Worm (Caenorhabditis elegans) whole organism, L2 larva: Measurements from ENCODE around the gene Y43F8C.13.
A peak's percentile ranks its signal among the peaks of the same experiment; 100 is the strongest.

ENCODE experiments used
- C34F6.9 ChIP-seq: fragments of 150-350 bp; optimal IDR thresholded peaks from 2 replicates; lab custom pipeline; 2014; ENCODE audit warnings: missing biosample characterization, missing genetic modification characterization
- F13H6.1 ChIP-seq: sonication (generic microtip); optimal IDR thresholded peaks from 2 replicates; lab custom pipeline; 2016; ENCODE audit warnings: missing genetic modification characterization, missing compliant biosample characterization
- R02D3.7 ChIP-seq: fragments of 150-350 bp; optimal IDR thresholded peaks from 2 replicates; lab custom pipeline; 2014; ENCODE audit warnings: missing biosample characterization, missing genetic modification characterization
- Y55F3AM.14 ChIP-seq: fragments of 200-800 bp; sonication (Bioruptor generic); optimal IDR thresholded peaks from 2 replicates; lab custom pipeline; 2018; ENCODE audit warnings: mild to moderate bottlenecking, missing genetic modification characterization, missing compliant biosample characterization
- alr-1 ChIP-seq: fragments of 150-350 bp; optimal IDR thresholded peaks from 2 replicates; lab custom pipeline; 2014; ENCODE audit warnings: missing biosample characterization, missing genetic modification characterization
- aly-2 ChIP-seq: fragments of 150-350 bp; optimal IDR thresholded peaks from 2 replicates; lab custom pipeline; 2014; ENCODE audit warnings: missing biosample characterization, missing genetic modification characterization
- ama-1 ChIP-seq: fragments of 150-350 bp; optimal IDR thresholded peaks from 2 replicates; lab custom pipeline; 2018; ENCODE audit warnings: inconsistent platforms
- ceh-16 ChIP-seq: fragments of 150-350 bp; optimal IDR thresholded peaks from 2 replicates; lab custom pipeline; 2014; ENCODE audit warnings: missing biosample characterization, missing genetic modification characterization
- ceh-82 ChIP-seq: fragments of 150-350 bp; optimal IDR thresholded peaks from 2 replicates; lab custom pipeline; 2014; ENCODE audit warnings: missing biosample characterization, missing genetic modification characterization
- crh-2 ChIP-seq: sonication (generic microtip); optimal IDR thresholded peaks from 2 replicates; lab custom pipeline; 2017; ENCODE audit warnings: missing biosample characterization, missing genetic modification characterization
- dmd-4 ChIP-seq: sonication (generic microtip); optimal IDR thresholded peaks from 2 replicates; lab custom pipeline; 2017; ENCODE audit warnings: missing biosample characterization, missing genetic modification characterization
- fos-1 ChIP-seq: fragments of 150-350 bp; optimal IDR thresholded peaks from 2 replicates; lab custom pipeline; 2014; ENCODE audit warnings: missing biosample characterization, missing genetic modification characterization
- gmeb-1 ChIP-seq: fragments of 150-350 bp; optimal IDR thresholded peaks from 2 replicates; lab custom pipeline; 2014; ENCODE audit warnings: missing biosample characterization, missing genetic modification characterization
- lin-11 ChIP-seq: fragments of 150-350 bp; sonication (generic microtip); optimal IDR thresholded peaks from 2 replicates; lab custom pipeline; 2014; ENCODE audit warnings: missing biosample characterization, missing genetic modification characterization, inconsistent platforms, mixed read lengths
- lin-13 ChIP-seq: fragments of 150-350 bp; optimal IDR thresholded peaks from 2 replicates; lab custom pipeline; 2014; ENCODE audit warnings: missing biosample characterization, missing genetic modification reagents, missing genetic modification characterization
- lin-39 ChIP-seq: fragments of 150-350 bp; optimal IDR thresholded peaks from 2 replicates; lab custom pipeline; 2014; ENCODE audit warnings: missing biosample characterization, missing genetic modification reagents, missing genetic modification characterization
- lsy-2 ChIP-seq, 2 experiments: fragments of 150-350 bp in 1 of 2; sonication (generic microtip) in 1 of 2; optimal IDR thresholded peaks; 2 replicates each; lab custom pipeline; 2014 to 2017; ENCODE audit warnings: missing biosample characterization in 2 of 2, missing genetic modification characterization in 2 of 2
- mab-5 ChIP-seq: fragments of 150-350 bp; optimal IDR thresholded peaks from 2 replicates; lab custom pipeline; 2014; ENCODE audit warnings: missing biosample characterization, missing genetic modification characterization
- nhr-12 ChIP-seq: fragments of 150-350 bp; optimal IDR thresholded peaks from 2 replicates; lab custom pipeline; 2014; ENCODE audit warnings: missing biosample characterization, missing genetic modification characterization
- nhr-129 ChIP-seq: fragments of 150-350 bp; optimal IDR thresholded peaks from 2 replicates; lab custom pipeline; 2014; ENCODE audit warnings: missing biosample characterization, missing genetic modification characterization
- nhr-25 ChIP-seq: fragments of 150-350 bp; sonication (generic microtip); optimal IDR thresholded peaks from 3 replicates; lab custom pipeline; 2014; ENCODE audit warnings: missing biosample characterization, missing genetic modification characterization
- nhr-6 ChIP-seq: fragments of 150-350 bp; optimal IDR thresholded peaks from 2 replicates; lab custom pipeline; 2014; ENCODE audit warnings: missing biosample characterization, missing genetic modification characterization
- nhr-77 ChIP-seq: fragments of 150-350 bp; optimal IDR thresholded peaks from 2 replicates; lab custom pipeline; 2014; ENCODE audit warnings: missing biosample characterization, missing genetic modification characterization
- sem-4 ChIP-seq: fragments of 150-350 bp; optimal IDR thresholded peaks from 2 replicates; lab custom pipeline; 2014; ENCODE audit warnings: missing biosample characterization, missing genetic modification reagents, missing genetic modification characterization
- skn-1 ChIP-seq: sonication (generic microtip); optimal IDR thresholded peaks from 2 replicates; lab custom pipeline; 2017; ENCODE audit warnings: missing biosample characterization, missing genetic modification characterization
- sma-9 ChIP-seq, 2 experiments: fragments of 150-350 bp in 1 of 2; sonication (generic microtip) in 1 of 2; optimal IDR thresholded peaks; 2 replicates each; lab custom pipeline; 2014 to 2016; ENCODE audit warnings: missing genetic modification characterization in 2 of 2, mild to moderate bottlenecking in 1 of 2, missing biosample characterization in 1 of 2, missing compliant biosample characterization in 1 of 2, missing genetic modification reagents in 1 of 2, moderate library complexity in 1 of 2
- snpc-4 ChIP-seq: fragments of 150-350 bp; optimal IDR thresholded peaks from 2 replicates; lab custom pipeline; 2014; ENCODE audit warnings: missing biosample characterization, missing genetic modification characterization
- unc-39 ChIP-seq: fragments of 150-350 bp; optimal IDR thresholded peaks from 2 replicates; lab custom pipeline; 2014; ENCODE audit warnings: missing biosample characterization, missing genetic modification characterization
- zag-1 ChIP-seq: fragments of 150-350 bp; optimal IDR thresholded peaks from 2 replicates; lab custom pipeline; 2014; ENCODE audit warnings: missing biosample characterization, missing genetic modification characterization
- ztf-4 ChIP-seq: fragments of 150-350 bp; optimal IDR thresholded peaks from 2 replicates; lab custom pipeline; 2014; ENCODE audit warnings: missing biosample characterization, missing genetic modification characterization

Gene Y43F8C.13

DNA sequence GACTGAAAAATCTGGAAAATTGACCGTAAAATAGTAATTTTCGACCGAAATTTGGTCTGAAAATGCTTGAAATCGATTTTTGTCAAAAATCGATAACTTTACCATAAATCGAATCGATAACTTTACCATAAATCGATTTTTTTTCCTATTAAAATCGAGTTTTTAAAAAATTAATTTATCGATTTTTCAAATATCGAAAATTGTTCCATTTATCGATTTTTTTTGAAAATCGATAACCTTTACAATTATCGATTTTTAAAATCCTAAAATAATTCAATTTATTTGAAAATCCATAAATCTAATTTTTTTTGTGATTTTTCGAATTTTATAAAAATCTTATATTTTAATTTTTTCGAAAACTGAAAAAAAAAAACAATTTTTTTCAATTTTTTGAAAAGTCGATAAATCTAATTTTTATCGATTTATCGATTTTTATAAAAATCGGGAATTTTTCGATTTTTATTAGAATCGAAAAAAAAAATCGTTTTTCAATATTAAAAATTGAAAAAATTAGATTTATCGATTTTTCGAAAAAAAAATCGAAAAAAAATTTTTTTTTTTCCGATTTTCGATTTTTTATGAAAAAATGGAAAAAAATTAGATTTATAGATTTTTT, 5.8 kb downstream of the Y43F8C.13 start:
- TF ChIP-seq nhr-77 (tag; lab: Kevin White, UChicago) = no peak
- no peak for TF ChIP-seq C34F6.9
- TF ChIP-seq mab-5 (tag; lab: Kevin White, UChicago) = no peak
- no peak for TF ChIP-seq gmeb-1 (tag; lab: Kevin White, UChicago)
- TF ChIP-seq alr-1 = no peak

DNA sequence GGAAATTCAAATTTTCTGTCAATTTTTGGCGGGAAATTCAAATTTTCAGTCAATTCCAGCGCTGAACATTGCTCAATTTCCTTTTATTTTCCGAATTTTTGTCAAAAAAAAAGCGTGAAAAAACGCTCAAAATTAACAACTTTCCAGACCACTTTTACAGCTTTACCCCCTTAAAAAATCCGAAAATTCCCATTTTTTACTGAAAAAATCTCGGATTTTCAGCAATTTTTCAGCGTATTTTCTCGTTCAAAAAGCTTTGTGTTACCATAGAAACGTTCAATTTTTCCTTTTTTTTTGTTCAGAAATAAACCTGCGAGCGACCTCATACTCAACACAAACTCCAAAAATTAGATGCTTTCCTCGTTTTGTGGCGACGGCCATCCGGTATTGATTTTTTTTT, 22.7 kb downstream of the Y43F8C.13 start, which contains the start of gene mrp-7:
Gene mrp-7, plus strand, starts transcription at position 301 of the 400 bp plus-strand sequence.
- TF ChIP-seq crh-2 (tag; lab: Kevin White, UChicago) (no peak), sem-4 (tag; lab: Kevin White, UChicago) (no peak), lin-39 (tag; lab: Kevin White, UChicago) (no peak), skn-1 (tag; lab: Kevin White, UChicago) (no peak), zag-1 (tag; lab: Kevin White, UChicago) (no peak), snpc-4 (no peak)

DNA sequence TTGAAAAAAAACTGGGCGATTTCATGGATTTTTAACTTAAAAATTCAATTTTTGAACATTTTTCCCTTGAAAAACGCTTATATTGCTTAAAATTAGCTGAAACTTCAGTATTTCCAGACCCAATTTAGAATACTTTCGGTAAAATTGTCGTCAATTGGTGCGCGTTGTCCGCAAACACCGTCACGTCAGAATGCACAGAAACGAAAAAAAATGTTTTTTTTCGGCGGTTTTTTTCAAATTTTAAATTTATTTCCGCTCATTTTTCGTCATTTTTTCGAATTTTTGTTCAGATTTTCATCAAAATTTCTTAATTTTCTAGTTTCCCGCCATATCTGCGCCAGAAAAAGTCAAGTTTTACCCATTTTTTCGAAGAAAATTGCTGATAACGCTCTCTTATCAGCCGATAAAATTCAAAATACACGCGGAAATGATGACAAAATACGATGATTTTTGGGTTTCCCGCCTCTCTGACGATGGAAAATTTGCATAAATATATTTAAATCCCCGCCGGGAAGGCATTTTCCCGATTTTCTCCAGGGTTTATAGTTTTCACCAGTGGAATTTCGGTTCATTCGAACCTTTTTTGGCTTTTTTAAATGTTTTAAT, 23.8 kb downstream of the Y43F8C.13 start:
- TF ChIP-seq skn-1 (tag; lab: Kevin White, UChicago) (peak; percentile 59), fos-1 (tag; lab: Kevin White, UChicago) (peak; percentile 50), aly-2 (tag; lab: Kevin White, UChicago) (no peak), nhr-6 (tag; lab: Kevin White, UChicago) (no peak), unc-39 (no peak), lin-11 (tag; lab: Kevin White, UChicago) (no peak), dmd-4 (tag; lab: Kevin White, UChicago) (no peak)

DNA sequence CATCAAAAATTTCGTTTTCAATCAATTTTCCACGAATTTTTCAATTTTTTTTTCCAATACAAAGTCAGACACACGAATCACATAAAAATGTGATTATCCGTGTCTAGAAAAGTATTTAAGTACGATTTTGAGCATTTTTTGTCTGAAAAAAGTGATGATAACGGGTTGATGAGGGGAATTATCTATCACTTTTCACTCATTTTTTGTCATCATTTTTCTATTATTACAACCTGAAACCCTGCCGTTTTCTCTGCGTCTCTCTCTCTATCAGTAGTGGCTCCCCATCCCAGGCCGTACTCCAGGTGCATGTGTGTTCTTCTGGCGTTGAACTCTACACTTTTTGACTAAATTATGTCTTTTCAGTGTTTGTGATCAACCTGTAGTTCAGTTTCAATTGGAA, 24.8 kb downstream of the Y43F8C.13 start:
- TF ChIP-seq C34F6.9 (peak; percentile 12), fos-1 (tag; lab: Kevin White, UChicago) (peak; percentile 77), skn-1 (tag; lab: Kevin White, UChicago) (peak; percentile 96), mab-5 (tag; lab: Kevin White, UChicago) (no peak), lin-11 (tag; lab: Kevin White, UChicago) (no peak), ztf-4 (tag; lab: Kevin White, UChicago) (no peak)

DNA sequence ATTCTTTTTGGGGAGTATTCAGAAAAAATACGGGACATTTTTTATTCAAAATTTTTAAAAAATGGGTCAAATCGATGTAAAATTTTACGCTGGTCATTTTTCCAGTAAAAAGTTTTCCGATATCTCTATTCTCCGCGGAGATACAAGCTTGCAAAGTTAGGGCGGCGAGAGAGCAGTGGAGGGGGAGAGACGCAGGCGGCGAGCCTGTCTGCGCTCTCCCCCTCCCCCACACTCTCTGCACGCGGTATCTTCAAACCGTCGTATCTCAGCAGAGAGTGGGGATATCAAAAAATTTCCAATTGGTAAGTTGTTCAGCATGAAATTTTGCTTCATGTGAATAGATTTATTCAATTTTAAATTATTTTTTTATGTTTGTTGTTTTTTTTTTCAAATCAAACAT, 25.4 kb downstream of the Y43F8C.13 start:
- no peak for TF ChIP-seq nhr-6 (tag; lab: Kevin White, UChicago)

DNA sequence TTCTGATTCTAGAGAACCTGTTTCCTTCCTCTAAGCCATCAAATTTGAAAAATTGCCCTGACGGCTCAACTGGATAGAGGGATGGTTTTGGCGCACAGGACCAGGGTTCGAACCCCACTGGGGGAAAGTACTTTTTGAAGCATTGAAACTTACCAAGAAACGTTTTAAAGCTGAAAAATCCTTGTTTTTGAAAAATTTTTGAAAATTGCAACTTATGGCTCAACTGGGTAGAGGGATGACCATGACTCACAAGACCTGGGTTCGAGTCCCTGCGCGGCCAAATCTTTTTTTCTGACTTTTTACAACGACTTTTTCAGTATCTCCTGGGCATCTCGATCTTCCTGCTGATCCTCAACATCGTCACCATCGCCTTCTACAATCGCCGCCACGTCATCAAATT, 26.3 kb downstream of the Y43F8C.13 start:
- no peak for TF ChIP-seq nhr-25
- no peak for TF ChIP-seq gmeb-1 (tag; lab: Kevin White, UChicago)
- no peak for TF ChIP-seq ama-1 (lab: Kevin White, UChicago)

DNA sequence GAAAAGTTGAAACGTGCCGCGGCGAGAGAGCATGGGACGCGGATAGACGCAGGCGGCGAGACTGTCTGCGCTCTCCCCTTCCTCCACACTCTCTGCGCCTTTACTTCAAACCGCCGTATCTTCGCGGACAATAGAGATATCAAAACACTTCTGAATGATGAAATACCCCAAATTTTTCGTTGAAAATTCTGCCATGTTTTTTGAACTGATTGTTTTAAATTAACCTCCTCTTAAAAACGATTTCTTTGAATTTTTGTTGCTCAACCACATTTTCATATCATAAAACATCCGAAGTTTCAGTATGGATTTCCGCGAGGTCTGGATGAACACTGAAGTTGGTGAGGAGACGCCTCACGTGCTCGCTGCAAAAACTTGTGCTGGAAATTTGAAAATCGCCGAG, 27.2 kb downstream of the Y43F8C.13 start, which contains the start of gene Y43F8C.11:
Gene Y43F8C.11, plus strand, starts transcription at position 301 of the 400 bp plus-strand sequence.
- TF ChIP-seq C34F6.9 = no peak
- no peak for TF ChIP-seq lin-11 (tag; lab: Kevin White, UChicago)
- TF ChIP-seq Y55F3AM.14 = no peak
- no peak for TF ChIP-seq F13H6.1 (tag; lab: Kevin White, UChicago)
- no peak for TF ChIP-seq nhr-129 (tag; lab: Kevin White, UChicago)
- TF ChIP-seq, all 48 proteins: peak for 0

DNA sequence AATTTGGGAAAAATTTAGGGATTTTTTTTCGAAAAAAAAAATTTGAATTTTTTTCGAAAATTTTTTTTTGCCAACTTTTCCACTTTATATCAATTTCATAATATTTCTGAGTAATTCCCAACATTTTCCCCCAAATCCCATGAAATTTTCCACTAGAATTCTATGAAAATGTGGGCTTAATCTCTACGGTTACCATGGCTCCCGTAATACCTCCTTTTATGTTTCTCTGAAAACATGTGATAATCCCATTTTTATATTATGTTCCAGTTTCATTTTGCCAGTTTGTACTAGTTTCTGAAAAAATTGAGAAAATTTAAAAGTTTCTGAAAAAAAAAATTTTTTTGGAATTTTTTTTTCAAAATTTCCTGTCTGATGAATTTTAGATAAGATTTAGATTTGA, 29.0 kb downstream of the Y43F8C.13 start:
- TF ChIP-seq nhr-25 (no peak), lin-13 (GFP tag; lab: Kevin White, UChicago) (no peak), sma-9 (GFP tag; optimal IDR thresholded peaks at IDR 0.05; lab: Kevin White, UChicago) (no peak), sma-9 (tag; optimal IDR thresholded peaks at IDR 0.05; lab: Kevin White, UChicago) (no peak), fos-1 (tag; lab: Kevin White, UChicago) (no peak), lsy-2 (tag; optimal IDR thresholded peaks at IDR 0.05; lab: Kevin White, UChicago) (no peak), ama-1 (lab: Kevin White, UChicago) (no peak), skn-1 (tag; lab: Kevin White, UChicago) (no peak), ceh-82 (tag; lab: Kevin White, UChicago) (no peak), ceh-16 (tag; lab: Kevin White, UChicago) (no peak), alr-1 (no peak), R02D3.7 (tag; lab: Kevin White, UChicago) (no peak), nhr-12 (tag; lab: Kevin White, UChicago) (no peak)
- TF ChIP-seq, all 48 proteins: peak for 0
